Fruit fly (Drosophila melanogaster): ENCODE measurements around the gene Npc2g.

dm6 chr3R:30765306-30766033 is 20.4 kb upstream of the Npc2g start, which contains the start of gene zfh1:
- TF ChIP-seq usp (GFP tag; optimal IDR thresholded peaks at IDR 0.05) (no peak), psq (optimal IDR thresholded peaks at IDR 0.05) (no peak), pan (optimal IDR thresholded peaks at IDR 0.05) (no peak), EcR (GFP tag; optimal IDR thresholded peaks at IDR 0.05) (no peak), Dll (optimal IDR thresholded peaks at IDR 0.05) (peak; percentile 70)

All from whole organism.